Worm (Caenorhabditis elegans): Measurements from ENCODE around the gene amt-2.

amt-2 gene

DNA sequence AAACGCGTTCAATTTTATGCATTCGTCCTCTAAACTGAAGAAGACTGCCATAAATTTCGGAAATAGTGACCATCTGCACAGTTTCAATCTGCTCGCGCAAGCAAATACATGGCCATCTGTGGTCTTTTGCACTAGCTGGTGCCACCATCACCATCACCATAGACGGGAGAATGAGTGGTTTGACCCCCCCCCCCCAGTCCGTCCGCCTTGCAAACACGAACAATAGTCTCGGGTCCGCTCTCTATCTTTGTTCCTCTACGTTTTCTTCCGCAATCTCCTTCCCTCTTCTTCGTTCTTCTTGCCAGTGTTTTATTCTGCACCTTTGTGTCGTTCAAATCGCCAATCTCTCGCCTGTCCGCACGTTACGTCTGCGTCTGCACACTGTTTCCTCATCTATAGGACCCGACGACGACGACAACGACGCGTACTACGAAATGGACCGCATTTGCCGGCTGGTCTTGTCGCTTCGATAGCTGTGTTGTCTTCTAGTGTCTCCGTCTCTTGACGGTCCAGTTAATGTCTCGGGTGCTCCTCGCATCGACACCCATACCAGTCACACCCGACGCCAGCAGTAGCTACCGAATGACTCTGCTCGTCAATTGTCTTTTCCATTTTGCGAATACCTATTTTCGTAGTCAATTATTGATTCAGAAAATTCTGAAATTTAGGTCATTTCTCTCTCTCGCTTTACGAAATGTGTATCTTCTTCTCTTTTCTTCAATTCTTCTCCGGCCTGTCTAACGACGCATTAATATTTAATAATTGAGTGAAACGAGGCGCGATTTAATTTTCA lies 12.3 kb upstream of the amt-2 start (continued):
- TF ChIP-seq ceh-82 (tag; optimal IDR thresholded peaks at IDR 0.05) (peak in 1 of 3 experiments; percentile 42), lir-3 (tag; optimal IDR thresholded peaks at IDR 0.05; ENCODE audit: poor library complexity) (no peak), lin-13 (GFP tag; optimal IDR thresholded peaks at IDR 0.05) (no peak), C16A3.4 (tag; optimal IDR thresholded peaks at IDR 0.05) (peak; percentile 3), vab-15 (tag; optimal IDR thresholded peaks at IDR 0.05) (no peak), jun-1 (tag; optimal IDR thresholded peaks at IDR 0.05) (no peak), nhr-28 (tag; optimal IDR thresholded peaks at IDR 0.05) (no peak), hpl-2 (GFP tag; optimal IDR thresholded peaks at IDR 0.05) (no peak), alr-1 (tag; optimal IDR thresholded peaks at IDR 0.05; ENCODE audit: borderline replicate concordance) (no peak), lin-35 (GFP tag; optimal IDR thresholded peaks at IDR 0.05) (peak; percentile 17 to 19), nhr-11 (tag; optimal IDR thresholded peaks at IDR 0.05) (no peak), nhr-19 (GFP tag; conservative IDR thresholded peaks at IDR 0.05) (no peak; the same call in 1 of the 2 replicates), ztf-4 (tag; optimal IDR thresholded peaks at IDR 0.05) (no peak), egl-27 (tag; optimal IDR thresholded peaks at IDR 0.05) (no peak), zag-1 (tag; optimal IDR thresholded peaks at IDR 0.05) (no peak), pqm-1 (tag; optimal IDR thresholded peaks at IDR 0.05) (no peak), ztf-11 (tag; optimal IDR thresholded peaks at IDR 0.05) (peak in 1 of 2 experiments; percentile 17), grh-1 (GFP tag; IDR thresholded peaks at IDR 0.05) (no peak), egl-13 (tag; optimal IDR thresholded peaks at IDR 0.05) (no peak), Y116A8C.19 (tag; optimal IDR thresholded peaks at IDR 0.05; ENCODE audit: borderline replicate concordance) (no peak), F16B12.6 (tag; optimal IDR thresholded peaks at IDR 0.05) (no peak), tlp-1 (tag; optimal IDR thresholded peaks at IDR 0.05) (no peak), mef-2 (tag; optimal IDR thresholded peaks at IDR 0.05) (no peak), blmp-1 (tag; optimal IDR thresholded peaks at IDR 0.05) (peak; percentile 32), swsn-7 (tag; optimal IDR thresholded peaks at IDR 0.05) (peak; percentile 22), pax-3 (tag; optimal IDR thresholded peaks at IDR 0.05) (no peak), nhr-85 (tag) (peak; percentile 74), nhr-71 (tag; optimal IDR thresholded peaks at IDR 0.05) (no peak), pag-3 (tag; optimal IDR thresholded peaks at IDR 0.05; ENCODE audit: borderline replicate concordance, insufficient read depth) (no peak), mab-9 (GFP tag; IDR thresholded peaks at IDR 0.05) (no peak), efl-3 (GFP tag; optimal IDR thresholded peaks at IDR 0.05) (no peak), nhr-90 (tag; optimal IDR thresholded peaks at IDR 0.05; ENCODE audit: poor library complexity) (no peak), unc-62 (GFP tag; optimal IDR thresholded peaks at IDR 0.05) (no peak), nhr-20 (tag; optimal IDR thresholded peaks at IDR 0.05) (no peak), ces-1 (GFP tag; optimal IDR thresholded peaks at IDR 0.05) (no peak), sptf-1 (tag; optimal IDR thresholded peaks at IDR 0.05) (no peak), unc-86 (tag; optimal IDR thresholded peaks at IDR 0.05) (no peak), nhr-76 (tag; optimal IDR thresholded peaks at IDR 0.05) (no peak), sox-4 (tag; optimal IDR thresholded peaks at IDR 0.05) (no peak), aha-1 (tag; optimal IDR thresholded peaks at IDR 0.05) (no peak)

DNA sequence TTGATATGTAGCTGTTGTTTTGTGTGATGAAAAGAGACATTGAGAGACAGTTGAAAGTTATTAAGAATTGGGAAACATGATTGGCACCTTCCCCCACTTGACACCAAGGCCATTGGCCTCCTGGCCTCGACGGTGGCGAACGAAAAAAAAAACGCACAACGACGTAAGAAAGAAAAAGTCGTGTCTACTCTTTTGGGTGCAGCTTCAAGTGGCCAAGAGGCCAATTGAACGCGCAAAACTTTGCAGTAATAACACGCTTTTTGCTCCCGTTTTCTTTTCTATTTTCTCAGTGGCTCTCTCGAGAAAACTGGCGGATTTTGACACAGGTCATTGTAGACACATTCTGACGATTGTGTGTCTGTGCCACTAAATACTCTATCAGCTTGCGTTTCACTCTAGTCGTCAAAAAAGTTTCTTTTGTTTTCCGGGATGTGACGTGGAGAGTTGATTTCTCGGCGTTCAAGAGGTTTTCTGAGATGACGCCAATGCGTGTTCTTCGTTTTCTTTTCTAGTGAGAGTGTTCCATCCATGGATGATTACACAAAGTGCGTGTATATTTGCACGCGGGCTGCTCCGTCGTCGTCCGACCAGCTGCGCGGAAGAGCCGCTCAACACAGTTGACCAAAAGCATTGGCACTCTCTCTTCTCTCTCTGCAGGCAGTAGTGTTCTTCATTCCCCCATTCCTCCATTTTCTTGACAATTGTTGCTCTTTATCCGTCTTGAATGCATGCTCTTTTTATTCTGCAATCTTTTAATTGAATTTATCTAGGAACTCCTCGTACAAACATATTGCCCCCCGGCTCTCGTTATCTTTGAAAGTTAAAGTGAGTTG lies 11.5 kb upstream of the amt-2 start:
- TF ChIP-seq irx-1 (tag; optimal IDR thresholded peaks at IDR 0.05) (no peak), ceh-88 (GFP tag; IDR thresholded peaks at IDR 0.05) (no peak), efl-1 (optimal IDR thresholded peaks at IDR 0.05) (no peak), efl-1 (GFP tag; optimal IDR thresholded peaks at IDR 0.05 in 1 of 2) (peak in 1 of 2 experiments; percentile 55), pag-3 (tag; optimal IDR thresholded peaks at IDR 0.05; ENCODE audit: borderline replicate concordance, insufficient read depth) (no peak)

All from whole organism, L1 larva.